Worm (Caenorhabditis elegans): ENCODE data around the gene tni-4.
"Not testable (repeated sequence)": the region's sequence is repeated elsewhere in the genome, so short reads cannot be mapped to it uniquely, and the experiment has no call there.

tni-4 gene

ce11 chrIV:5254678-5255077 is 50.3 kb downstream of the tni-4 start, which contains the start of gene F36H12.10:
Gene F36H12.10 (minus strand): TSS chrIV:5254778.
- TF ChIP-seq mls-2, M03D4.4, zip-8 (tag; optimal IDR thresholded peaks at IDR 0.05): not testable (repeated sequence)

Measured in whole organism, mixed stage, embryonic.